Worm (Caenorhabditis elegans): ENCODE data around the gene R02D5.4.

ce11 chrV:14510746-14511145 lies 26.3 kb upstream of the R02D5.4 start, which contains the start of gene R02D5.9:
- TF ChIP-seq skn-1 (tag; optimal IDR thresholded peaks at IDR 0.05) = no peak
- TF ChIP-seq jun-1 (tag; optimal IDR thresholded peaks at IDR 0.05) = no peak
- peak in 1 of 2 experiments; percentile 85 for TF ChIP-seq unc-62 (GFP tag; optimal IDR thresholded peaks at IDR 0.05 in 1 of 2)
- no peak for TF ChIP-seq unc-62 (tag; optimal IDR thresholded peaks at IDR 0.05)
- peak; percentile 77 to 97 for TF ChIP-seq mdl-1 (tag; optimal IDR thresholded peaks at IDR 0.05)
- no peak for TF ChIP-seq ama-1 (optimal IDR thresholded peaks at IDR 0.05)
- no peak for TF ChIP-seq F44E2.7 (GFP tag; IDR thresholded peaks at IDR 0.05)
- TF ChIP-seq lin-15B (tag; optimal IDR thresholded peaks at IDR 0.05) = no peak
- TF ChIP-seq dpl-1 (GFP tag; optimal IDR thresholded peaks at IDR 0.05) = no peak
- TF ChIP-seq ztf-11 (tag; optimal IDR thresholded peaks at IDR 0.05) = no peak
- no peak for TF ChIP-seq snpc-4 (tag; optimal IDR thresholded peaks at IDR 0.05)

Measured in whole organism, L4 larva.